Worm (Caenorhabditis elegans): ENCODE measurements around the gene F39B3.3.

DNA sequence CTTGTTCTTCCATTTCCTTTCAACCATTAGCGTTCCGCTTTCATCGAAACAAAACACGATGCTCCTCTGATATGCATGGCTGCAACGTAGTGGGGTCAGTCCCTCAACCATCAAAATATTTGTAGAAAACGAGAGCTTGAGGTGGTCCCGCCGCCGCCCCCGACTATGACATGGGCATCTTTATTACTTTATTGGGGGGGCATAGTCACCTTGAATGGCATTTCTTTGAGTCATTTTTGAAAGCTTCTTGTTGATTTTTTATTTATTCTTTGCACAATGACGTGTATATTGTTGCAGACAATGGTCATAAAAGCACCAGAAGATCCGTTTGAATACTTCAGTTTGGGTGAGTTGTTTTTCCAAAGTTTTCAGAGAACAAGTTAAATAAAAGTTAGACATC is 35.3 kb upstream of the F39B3.3 start, which contains the start of gene ncs-7:
- TF ChIP-seq somi-1 (GFP tag; optimal IDR thresholded peaks at IDR 0.05) (no peak), nhr-120 (GFP tag; IDR thresholded peaks at IDR 0.05) (no peak), mel-28 (tag; optimal IDR thresholded peaks at IDR 0.05; ENCODE audit: borderline replicate concordance) (no peak), Y53F4B.3 (GFP tag; IDR thresholded peaks at IDR 0.05) (no peak), unc-62 (GFP tag; optimal IDR thresholded peaks at IDR 0.05) (no peak), B0019.2 (GFP tag; conservative IDR thresholded peaks at IDR 0.05) (no peak)
